Fruit fly (Drosophila melanogaster) whole organism, embryonic: Measurements from ENCODE around the gene CG13081.

Experiments used
- Awh ChIP-seq: fragments of 200-800 bp; sonication (Bioruptor generic); IDR thresholded peaks from 2 replicates; pipeline ENCODE4, ENCODE4 v1.3.6; 2022; ENCODE audit warnings: missing biosample characterization, missing genetic modification characterization
- Bgb ChIP-seq: fragments of 200-800 bp; sonication (Bioruptor generic); IDR thresholded peaks from 2 replicates; pipeline ENCODE4 v1.3.6; 2022; ENCODE audit warnings: missing biosample characterization, missing genetic modification characterization; ENCODE audit not compliant: partially characterized antibody
- CG11723 ChIP-seq: fragments of 200-800 bp; sonication (Bioruptor generic); optimal IDR thresholded peaks from 2 replicates; lab custom pipeline; 2017; ENCODE audit warnings: missing biosample characterization, mild to moderate bottlenecking, missing genetic modification characterization
- CG12219 ChIP-seq: fragments of 200-800 bp; sonication (Bioruptor generic); optimal IDR thresholded peaks from 3 replicates; lab custom pipeline; 2018; ENCODE audit warnings: missing biosample characterization, mild to moderate bottlenecking, missing genetic modification characterization
- CG12659 ChIP-seq: fragments of 200-800 bp; sonication (Bioruptor generic); optimal IDR thresholded peaks from 3 replicates; lab custom pipeline; 2017; ENCODE audit warnings: mild to moderate bottlenecking, missing biosample characterization, missing genetic modification reagents, missing genetic modification characterization
- CG13775 ChIP-seq: fragments of 200-800 bp; sonication (Bioruptor generic); optimal IDR thresholded peaks from 3 replicates; lab custom pipeline; 2017; ENCODE audit warnings: missing biosample characterization, mild to moderate bottlenecking, missing genetic modification characterization
- CG1529 ChIP-seq: fragments of 200-800 bp; sonication (Bioruptor generic); optimal IDR thresholded peaks from 3 replicates; lab custom pipeline; 2018; ENCODE audit warnings: missing biosample characterization, missing genetic modification characterization
- CG17186 ChIP-seq: fragments of 200-800 bp; sonication (Bioruptor generic); optimal IDR thresholded peaks from 3 replicates; lab custom pipeline; 2017; ENCODE audit warnings: missing biosample characterization, missing genetic modification reagents, missing genetic modification characterization
- CG1832 ChIP-seq: fragments of 200-800 bp; sonication (Bioruptor generic); optimal IDR thresholded peaks from 2 replicates; lab custom pipeline; 2017; ENCODE audit warnings: missing biosample characterization, mild to moderate bottlenecking, missing genetic modification characterization, inconsistent platforms
- CG2202 ChIP-seq: fragments of 200-800 bp; sonication (Bioruptor generic); optimal IDR thresholded peaks from 2 replicates; lab custom pipeline; 2018; ENCODE audit warnings: missing biosample characterization, mild to moderate bottlenecking, missing genetic modification characterization
- CG2712 ChIP-seq: fragments of 200-800 bp; optimal IDR thresholded peaks from 3 replicates; lab custom pipeline; 2019; ENCODE audit warnings: missing biosample characterization, mild to moderate bottlenecking, missing genetic modification characterization, moderate library complexity
- CG32772 ChIP-seq: fragments of 200-800 bp; sonication (Bioruptor generic); IDR thresholded peaks from 2 replicates; pipeline ENCODE4 v1.3.6; 2022; ENCODE audit warnings: missing biosample characterization, missing genetic modification characterization
- CG9797 ChIP-seq: fragments of 200-800 bp; sonication (Bioruptor generic); optimal IDR thresholded peaks from 3 replicates; lab custom pipeline; 2018; ENCODE audit warnings: missing biosample characterization, mild to moderate bottlenecking, missing genetic modification characterization
- CG9817 ChIP-seq: fragments of 200-800 bp; sonication (Bioruptor generic); optimal IDR thresholded peaks from 2 replicates; lab custom pipeline; 2018; ENCODE audit warnings: missing biosample characterization, mild to moderate bottlenecking, missing genetic modification characterization, moderate library complexity
- CTCF ChIP-seq: fragments of 200-800 bp; sonication (Bioruptor generic); optimal IDR thresholded peaks from 2 replicates; lab custom pipeline; 2017; ENCODE audit warnings: missing biosample characterization, mild to moderate bottlenecking, missing genetic modification characterization, moderate library complexity
- Dref ChIP-seq: fragments of 200-800 bp; sonication (Bioruptor generic); IDR thresholded peaks from 2 replicates; pipeline ENCODE4 v1.3.6; 2022; ENCODE audit warnings: missing biosample characterization, missing genetic modification characterization
- Drgx ChIP-seq: fragments of 200-800 bp; sonication (Bioruptor generic); IDR thresholded peaks from 2 replicates; pipeline ENCODE4 v1.3.6; 2022; ENCODE audit warnings: missing biosample characterization, missing genetic modification characterization
- E2f2 ChIP-seq: fragments of 200-800 bp; sonication (Bioruptor generic); IDR thresholded peaks from 2 replicates; pipeline ENCODE4 v1.3.6; 2022; ENCODE audit warnings: missing biosample characterization, missing genetic modification characterization
- Ets65A ChIP-seq: fragments of 200-800 bp; sonication (Bioruptor generic); peaks from one replicate; lab custom pipeline; 2016; ENCODE audit warnings: missing biosample characterization, missing genetic modification characterization
- HLH4C ChIP-seq: fragments of 200-800 bp; sonication (Bioruptor generic); IDR thresholded peaks from 3 replicates; pipeline ENCODE4 v1.3.6; 2022; ENCODE audit warnings: missing biosample characterization, missing genetic modification characterization; ENCODE audit not compliant: partially characterized antibody
- Hmr ChIP-seq: fragments of 200-800 bp; sonication (Bioruptor generic); optimal IDR thresholded peaks from 3 replicates; lab custom pipeline; 2017; ENCODE audit warnings: mild to moderate bottlenecking, missing biosample characterization, missing genetic modification reagents, missing genetic modification characterization
- Hr3 ChIP-seq: fragments of 200-800 bp; sonication (Bioruptor generic); optimal IDR thresholded peaks from 3 replicates; lab custom pipeline; 2016; ENCODE audit warnings: missing biosample characterization, missing genetic modification characterization
- MBD-R2 ChIP-seq: fragments of 200-800 bp; sonication (Bioruptor generic); IDR thresholded peaks from 2 replicates; pipeline ENCODE4 v1.3.6; 2022; ENCODE audit warnings: missing biosample characterization, missing genetic modification characterization
- Max ChIP-seq: fragments of 200-800 bp; sonication (Bioruptor generic); optimal IDR thresholded peaks from 2 replicates; lab custom pipeline; 2016; ENCODE audit warnings: missing biosample characterization, mild to moderate bottlenecking, missing genetic modification characterization
- Med ChIP-seq: fragments of 200-800 bp; sonication (Bioruptor generic); peaks from one replicate; lab custom pipeline; 2016; ENCODE audit warnings: missing biosample characterization, missing genetic modification characterization, mild to moderate bottlenecking, inconsistent platforms, moderate library complexity
- Mes4 ChIP-seq: fragments of 200-800 bp; sonication (Bioruptor generic); optimal IDR thresholded peaks from 2 replicates; lab custom pipeline; 2016; ENCODE audit warnings: missing biosample characterization, missing genetic modification characterization
- Myb ChIP-seq: fragments of 200-800 bp; sonication (Bioruptor generic); optimal IDR thresholded peaks from 2 replicates; lab custom pipeline; 2016; ENCODE audit warnings: missing biosample characterization, missing genetic modification characterization
- Nf-YB ChIP-seq: fragments of 200-800 bp; sonication (Bioruptor generic); optimal IDR thresholded peaks from 3 replicates; lab custom pipeline; 2019; ENCODE audit warnings: missing biosample characterization, mild to moderate bottlenecking, missing genetic modification characterization, moderate library complexity
- NfI ChIP-seq: fragments of 200-800 bp; sonication (Bioruptor generic); optimal IDR thresholded peaks from 3 replicates; lab custom pipeline; 2018; ENCODE audit warnings: missing biosample characterization, mild to moderate bottlenecking, missing genetic modification characterization, moderate library complexity
- PHDP ChIP-seq: fragments of 200-800 bp; sonication (Bioruptor generic); optimal IDR thresholded peaks from 3 replicates; lab custom pipeline; 2018; ENCODE audit warnings: missing biosample characterization, mild to moderate bottlenecking, missing genetic modification characterization, moderate library complexity
- bcd ChIP-seq: fragments of 200-800 bp; sonication (Bioruptor generic); optimal IDR thresholded peaks from 2 replicates; lab custom pipeline; 2017; ENCODE audit warnings: missing biosample characterization, mild to moderate bottlenecking, missing genetic modification characterization
- cg ChIP-seq: fragments of 200-800 bp; sonication (Bioruptor generic); optimal IDR thresholded peaks from 3 replicates; lab custom pipeline; 2019; ENCODE audit warnings: missing biosample characterization, mild to moderate bottlenecking, missing genetic modification characterization, moderate library complexity
- chn ChIP-seq: fragments of 200-800 bp; sonication (Bioruptor generic); optimal IDR thresholded peaks from 2 replicates; lab custom pipeline; 2016; ENCODE audit warnings: missing biosample characterization, missing genetic modification characterization
- fd96Cb ChIP-seq: fragments of 200-800 bp; sonication (Bioruptor generic); optimal IDR thresholded peaks from 2 replicates; lab custom pipeline; 2018; ENCODE audit warnings: missing biosample characterization, mild to moderate bottlenecking, missing genetic modification characterization, moderate library complexity
- grau ChIP-seq: fragments of 200-800 bp; optimal IDR thresholded peaks from 3 replicates; lab custom pipeline; 2019; ENCODE audit warnings: missing biosample characterization, mild to moderate bottlenecking, missing genetic modification characterization, moderate library complexity
- ham ChIP-seq: fragments of 200-800 bp; sonication (Bioruptor generic); IDR thresholded peaks from 2 replicates; pipeline ENCODE4 v1.3.6; 2022; ENCODE audit warnings: missing biosample characterization, missing genetic modification characterization
- hbn ChIP-seq: fragments of 200-800 bp; sonication (Bioruptor generic); IDR thresholded peaks from 2 replicates; pipeline ENCODE4 v1.3.6; 2022; ENCODE audit warnings: missing biosample characterization, missing genetic modification characterization; ENCODE audit not compliant: partially characterized antibody
- kah ChIP-seq: fragments of 200-800 bp; sonication (Bioruptor generic); optimal IDR thresholded peaks from 2 replicates; lab custom pipeline; 2018; ENCODE audit warnings: missing biosample characterization, mild to moderate bottlenecking, missing genetic modification characterization
- knrl ChIP-seq: fragments of 200-800 bp; sonication (Bioruptor generic); IDR thresholded peaks from 3 replicates; pipeline ENCODE4 v1.3.6; 2022; ENCODE audit warnings: missing biosample characterization, missing genetic modification characterization; ENCODE audit not compliant: partially characterized antibody
- lbe ChIP-seq: fragments of 200-800 bp; sonication (Bioruptor generic); optimal IDR thresholded peaks from 2 replicates; lab custom pipeline; 2016; ENCODE audit warnings: missing biosample characterization, mild to moderate bottlenecking, missing genetic modification characterization
- onecut ChIP-seq: fragments of 200-800 bp; sonication (Bioruptor generic); IDR thresholded peaks from 2 replicates; pipeline ENCODE4 v1.3.6; 2022; ENCODE audit warnings: missing biosample characterization, missing genetic modification characterization
- p53 ChIP-seq: fragments of 200-800 bp; sonication (Bioruptor generic); optimal IDR thresholded peaks from 2 replicates; lab custom pipeline; 2016; ENCODE audit warnings: missing biosample characterization, missing genetic modification characterization
- peb ChIP-seq: fragments of 200-800 bp; sonication (Bioruptor generic); IDR thresholded peaks from 2 replicates; pipeline ENCODE4 v1.3.6; 2022; ENCODE audit warnings: missing biosample characterization, missing genetic modification characterization
- prd ChIP-seq, 3 experiments: fragments of >200 bp in 2 of 3; fragments of 200-800 bp in 1 of 3; sonication (Bioruptor generic) in 1 of 3; optimal IDR thresholded peaks in 2 of 3; IDR thresholded peaks in 1 of 3; 2 replicates in 2 of 3; 3 replicates in 1 of 3; pipeline versions ENCODE4 v1.3.6 to Lab custom; 2017 to 2022; ENCODE audit warnings: missing biosample characterization in 1 of 3, missing genetic modification characterization in 1 of 3
- slou ChIP-seq: fragments of 200-800 bp; sonication (Bioruptor generic); optimal IDR thresholded peaks from 3 replicates; lab custom pipeline; 2016; ENCODE audit warnings: missing biosample characterization, missing genetic modification characterization
- sna ChIP-seq: fragments of 200-800 bp; sonication (Bioruptor generic); IDR thresholded peaks from 2 replicates; pipeline ENCODE4 v1.3.6; 2022; ENCODE audit warnings: missing biosample characterization, missing genetic modification characterization; ENCODE audit not compliant: partially characterized antibody
- so ChIP-seq: fragments of 200-800 bp; sonication (Bioruptor generic); IDR thresholded peaks from 3 replicates; pipeline ENCODE4 v1.3.6; 2022; ENCODE audit warnings: missing biosample characterization, missing genetic modification characterization
- stwl ChIP-seq: fragments of 200-800 bp; sonication (Bioruptor generic); optimal IDR thresholded peaks from 3 replicates; lab custom pipeline; 2018; ENCODE audit warnings: missing biosample characterization, mild to moderate bottlenecking, missing genetic modification characterization, moderate library complexity
- sug ChIP-seq: fragments of 200-800 bp; optimal IDR thresholded peaks from 2 replicates; lab custom pipeline; 2019; ENCODE audit warnings: missing biosample characterization, mild to moderate bottlenecking, missing genetic modification characterization, moderate library complexity
- zen ChIP-seq: fragments of 200-800 bp; sonication (Bioruptor generic); optimal IDR thresholded peaks from 3 replicates; lab custom pipeline; 2018; ENCODE audit warnings: missing biosample characterization, mild to moderate bottlenecking, missing genetic modification characterization, moderate library complexity
- zen2 ChIP-seq: fragments of 200-800 bp; sonication (Bioruptor generic); IDR thresholded peaks from 3 replicates; pipeline ENCODE4 v1.3.6; 2022; ENCODE audit warnings: missing biosample characterization, missing genetic modification characterization; ENCODE audit not compliant: partially characterized antibody

CG13081 gene

dm6 chr2L:19526316-19526715, 14.1 kb upstream of the CG13081 start, which contains the start of the genes Dpm1 and CG10137 (continued):
- TF ChIP-seq CG9817 (tag; lab: Kevin White, UChicago) (no peak), CG12659 (GFP tag; lab: Kevin White, UChicago) (peak; percentile 82), Hmr (GFP tag; lab: Kevin White, UChicago) (peak; percentile 42), chn (GFP tag; lab: Kevin White, UChicago) (no peak), Awh (GFP tag; lab: Robert Waterston, UW) (no peak), prd (optimal IDR thresholded peaks at IDR 0.05; lab: Kevin White, UChicago) (no peak), prd (GFP tag; IDR thresholded peaks at IDR 0.05; lab: Robert Waterston, UW) (no peak), Mes4 (GFP tag; lab: Kevin White, UChicago) (no peak), stwl (peak; percentile 93), onecut (no peak; the same call in 1 of the 2 replicates), sug (tag; lab: Kevin White, UChicago) (peak; percentile 5), NfI (GFP tag; lab: Kevin White, UChicago) (no peak), CG2712 (tag; lab: Kevin White, UChicago) (peak; percentile 23), Dref (GFP tag; lab: Robert Waterston, UW) (peak; percentile 62), fd96Cb (tag; lab: Kevin White, UChicago) (no peak), ham (GFP tag; lab: Robert Waterston, UW) (no peak), HLH4C (peak; percentile 69), p53 (GFP tag; lab: Kevin White, UChicago) (no peak), cg (peak; percentile 0), Med (GFP tag; lab: Kevin White, UChicago) (peak; percentile 66), CG1529 (no peak), Drgx (GFP tag; lab: Robert Waterston, UW) (no peak), grau (tag; lab: Kevin White, UChicago) (peak; percentile 3), so (no peak), PHDP (peak; percentile 1), CG17186 (GFP tag; lab: Kevin White, UChicago) (peak; percentile 15), lbe (GFP tag; lab: Kevin White, UChicago) (peak; percentile 63), CG1832 (no peak), knrl (peak; percentile 60), CTCF (no peak), CG2202 (tag; lab: Kevin White, UChicago) (no peak), Nf-YB (GFP tag; lab: Kevin White, UChicago) (no peak), peb (no peak), E2f2 (GFP tag; lab: Robert Waterston, UW) (peak; percentile 62), CG12219 (GFP tag; lab: Kevin White, UChicago) (no peak), zen (tag; lab: Kevin White, UChicago) (peak; percentile 51), CG13775 (GFP tag; lab: Kevin White, UChicago) (no peak), zen2 (GFP tag; lab: Robert Waterston, UW) (peak; percentile 53; the same call in 1 of the 3 replicates), CG11723 (GFP tag; lab: Kevin White, UChicago) (no peak), kah (no peak), Myb (peak; percentile 65), sna (GFP tag; lab: Robert Waterston, UW) (peak; percentile 49; the same call in 1 of the 2 replicates), MBD-R2 (GFP tag; lab: Robert Waterston, UW) (peak; percentile 82), Hr3 (GFP tag; lab: Kevin White, UChicago) (no peak), Bgb (GFP tag; lab: Robert Waterston, UW) (peak; percentile 73), Max (peak; percentile 23), CG32772 (no peak), bcd (GFP tag; lab: Kevin White, UChicago) (peak; percentile 21), CG9797 (GFP tag; lab: Kevin White, UChicago) (peak; percentile 70), hbn (GFP tag; lab: Robert Waterston, UW) (peak; percentile 61), slou (no peak), Ets65A (GFP tag; lab: Kevin White, UChicago) (peak; percentile 37)
